Fruit fly (Drosophila melanogaster): ENCODE data around the gene ple.

The ple gene

dm6 chr3L:6719392-6719889 is at the start of gene ple:
ple (minus strand) TSS chr3L:6719525.
- TF ChIP-seq CG3919 (GFP tag; optimal IDR thresholded peaks at IDR 0.05) (peak; percentile 14), Sox102F (GFP tag; optimal IDR thresholded peaks at IDR 0.05) (peak; percentile 0), CG15336 (GFP tag; IDR thresholded peaks at IDR 0.05) (no peak), Sox15 (GFP tag; optimal IDR thresholded peaks at IDR 0.05) (no peak), CG8119 (GFP tag; IDR thresholded peaks at IDR 0.05) (peak; percentile 24; the same call in 1 of the 3 replicates), CG9139 (GFP tag; optimal IDR thresholded peaks at IDR 0.05) (peak; percentile 4), Eip78C (GFP tag) (peak; percentile 74)

DNA sequence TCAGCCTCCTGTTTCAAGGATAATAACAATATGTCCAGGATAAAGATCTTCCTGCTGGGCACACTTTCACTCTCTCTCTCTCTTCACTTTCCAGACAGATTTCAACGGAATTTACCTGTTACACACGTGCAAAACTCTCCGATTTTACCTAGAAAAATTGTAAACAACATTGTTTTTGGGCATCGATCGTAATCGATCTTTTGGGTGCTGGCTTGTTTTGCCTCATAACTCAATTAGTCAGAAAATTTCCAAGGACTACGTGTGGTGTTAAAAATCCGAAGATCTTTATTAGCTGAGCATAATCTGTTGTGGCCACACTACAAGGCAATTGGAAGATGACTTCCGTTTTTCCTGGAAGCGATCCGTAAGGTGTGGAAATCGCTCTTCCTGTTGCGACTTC is 47.8 kb upstream of the ple start:
- TF ChIP-seq Eip93F (GFP tag; optimal IDR thresholded peaks at IDR 0.05) = no peak
- no peak for TF ChIP-seq fd85E (GFP tag; optimal IDR thresholded peaks at IDR 0.05)
- no peak for TF ChIP-seq CG15336 (GFP tag; IDR thresholded peaks at IDR 0.05)
- TF ChIP-seq CG8632 (GFP tag; optimal IDR thresholded peaks at IDR 0.05) = no peak
- TF ChIP-seq Sox102F (GFP tag; optimal IDR thresholded peaks at IDR 0.05) = no peak
- no peak for TF ChIP-seq CG3919 (GFP tag; optimal IDR thresholded peaks at IDR 0.05)

DNA sequence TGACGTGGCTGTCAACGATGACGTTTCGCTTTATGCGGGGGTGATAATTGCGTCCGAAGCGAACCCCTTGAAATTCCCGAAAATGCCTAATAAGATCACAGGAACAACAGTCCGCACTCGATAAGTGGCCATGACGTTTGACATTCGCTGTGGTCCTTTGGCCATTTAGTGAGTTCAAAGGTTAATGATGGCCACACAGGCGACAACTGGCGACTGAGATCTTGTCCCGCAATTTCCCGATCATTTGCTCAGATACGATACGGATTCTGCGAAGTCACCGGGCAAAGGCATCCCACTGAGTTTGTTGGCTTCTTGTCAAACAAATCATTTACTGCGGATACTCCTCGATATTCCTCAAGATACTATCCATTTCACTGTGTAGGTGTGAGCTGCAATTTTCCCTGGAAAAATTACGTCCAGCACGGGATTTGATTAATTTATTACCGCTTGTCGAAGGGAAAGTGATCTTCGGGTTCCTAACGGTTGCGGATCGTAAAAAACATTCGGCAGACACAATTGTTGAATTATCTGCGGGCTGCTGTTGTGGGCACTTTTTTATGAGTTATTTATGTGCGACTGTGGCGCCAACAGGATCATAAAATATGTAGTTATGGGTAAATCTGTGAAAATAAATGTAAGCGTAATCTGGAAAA is 45.3 kb upstream of the ple start:
- TF ChIP-seq Smox (GFP tag; optimal IDR thresholded peaks at IDR 0.05) (no peak), CG32006 (GFP tag; optimal IDR thresholded peaks at IDR 0.05) (no peak), Sox15 (GFP tag; optimal IDR thresholded peaks at IDR 0.05) (no peak), esn (GFP tag; optimal IDR thresholded peaks at IDR 0.05) (no peak)

- TF ChIP-seq ss (GFP tag; optimal IDR thresholded peaks at IDR 0.05) = no peak
- TF ChIP-seq CG16779 (tag; optimal IDR thresholded peaks at IDR 0.05) = no peak
- no peak for TF ChIP-seq CG11902 (GFP tag; optimal IDR thresholded peaks at IDR 0.05)
- no peak for TF ChIP-seq CG9139 (GFP tag; optimal IDR thresholded peaks at IDR 0.05)
- no peak for TF ChIP-seq CG6276 (GFP tag; optimal IDR thresholded peaks at IDR 0.05)
- no peak for TF ChIP-seq CG1621 (tag; optimal IDR thresholded peaks at IDR 0.05)
- no peak for TF ChIP-seq CG10631 (GFP tag; optimal IDR thresholded peaks at IDR 0.05)
- no peak for TF ChIP-seq Eip93F (GFP tag; optimal IDR thresholded peaks at IDR 0.05)
- TF ChIP-seq Ets96B (tag; optimal IDR thresholded peaks at IDR 0.05) = no peak
- TF ChIP-seq Ets21C (GFP tag; optimal IDR thresholded peaks at IDR 0.05) = no peak
These were observed 44.5 kb upstream of the ple start for dm6 chr3L:6763836-6764235.

DNA sequence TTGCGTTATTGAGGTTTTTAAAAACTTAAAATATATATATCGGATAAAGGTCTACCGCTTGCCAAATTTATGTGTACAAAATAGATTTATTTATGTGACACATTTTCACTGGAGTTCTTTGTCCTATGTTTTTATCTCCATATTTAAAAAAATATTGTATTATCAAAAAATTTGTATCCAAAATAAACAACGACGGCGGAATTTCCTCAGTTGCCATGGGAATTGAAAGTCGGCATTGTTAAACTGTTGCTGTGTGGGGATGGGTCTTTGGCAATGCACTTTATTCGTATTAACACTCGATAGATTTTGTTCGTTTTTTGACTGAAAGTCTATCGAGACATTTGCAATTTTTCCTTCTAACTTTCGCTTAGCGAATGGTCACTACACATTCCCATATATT is 43.8 kb upstream of the ple start, which contains the start of gene Rsph3:
Gene Rsph3 (minus strand): TSS at position 101 of the 400 bp plus-strand sequence.
- no peak for TF ChIP-seq CG9139 (GFP tag; optimal IDR thresholded peaks at IDR 0.05)
- TF ChIP-seq fd85E (GFP tag; optimal IDR thresholded peaks at IDR 0.05) = no peak
- TF ChIP-seq CG10631 (GFP tag; optimal IDR thresholded peaks at IDR 0.05) = no peak
- TF ChIP-seq Blimp-1 (GFP tag; optimal IDR thresholded peaks at IDR 0.05) = no peak
- TF ChIP-seq fkh (GFP tag; optimal IDR thresholded peaks at IDR 0.05) = no peak
- no peak for TF ChIP-seq Hr4 (GFP tag; optimal IDR thresholded peaks at IDR 0.05)
- TF ChIP-seq spab (GFP tag; optimal IDR thresholded peaks at IDR 0.05) = no peak
- TF ChIP-seq lz (GFP tag; optimal IDR thresholded peaks at IDR 0.05) = no peak
- no peak for TF ChIP-seq OdsH (GFP tag; optimal IDR thresholded peaks at IDR 0.05)
- TF ChIP-seq Lpt (GFP tag; optimal IDR thresholded peaks at IDR 0.05) = no peak
- TF ChIP-seq Sox102F (GFP tag; optimal IDR thresholded peaks at IDR 0.05) = no peak
- no peak for TF ChIP-seq CG6854 (GFP tag; optimal IDR thresholded peaks at IDR 0.05)
- TF ChIP-seq fd59A (GFP tag; optimal IDR thresholded peaks at IDR 0.05) = no peak
- TF ChIP-seq Eip75B (GFP tag; optimal IDR thresholded peaks at IDR 0.05) = no peak
- TF ChIP-seq CG34406 (GFP tag; optimal IDR thresholded peaks at IDR 0.05) = no peak
- no peak for TF ChIP-seq CG15336 (GFP tag; IDR thresholded peaks at IDR 0.05)
- no peak for TF ChIP-seq CG3032 (tag; optimal IDR thresholded peaks at IDR 0.05)

Data from whole organism, prepupa.